Worm (Caenorhabditis elegans) whole organism, early embryonic: ENCODE results near the gene lgc-27.

Source experiments
- B0310.2 ChIP-seq: sonication (generic microtip); optimal IDR thresholded peaks from 2 replicates; lab custom pipeline; 2016; ENCODE audit warnings: mild to moderate bottlenecking, missing genetic modification characterization, missing compliant biosample characterization
- F13C5.2 ChIP-seq: sonication (generic microtip); optimal IDR thresholded peaks from 2 replicates; lab custom pipeline; 2017; ENCODE audit warnings: mild to moderate bottlenecking, missing genetic modification characterization, inconsistent platforms, missing compliant biosample characterization
- aly-1 ChIP-seq: sonication (generic microtip); optimal IDR thresholded peaks from 2 replicates; lab custom pipeline; 2016; ENCODE audit warnings: missing genetic modification characterization, missing compliant biosample characterization
- ama-1 ChIP-seq: fragments of 150-350 bp; optimal IDR thresholded peaks from 2 replicates; lab custom pipeline; 2014
- ceh-13 ChIP-seq: fragments of 200-800 bp; sonication (Bioruptor generic); optimal IDR thresholded peaks from 2 replicates; lab custom pipeline; 2018; ENCODE audit warnings: mild to moderate bottlenecking, missing genetic modification characterization, missing compliant biosample characterization
- ceh-36 ChIP-seq: sonication (generic microtip); optimal IDR thresholded peaks from 2 replicates; lab custom pipeline; 2016; ENCODE audit warnings: missing genetic modification characterization, inconsistent platforms, missing compliant biosample characterization
- ets-7 ChIP-seq: sonication (generic microtip); optimal IDR thresholded peaks from 2 replicates; lab custom pipeline; 2016; ENCODE audit warnings: missing genotype, missing genetic modification characterization, missing compliant biosample characterization
- flt-1 ChIP-seq: fragments of 200-800 bp; sonication (Bioruptor generic); IDR thresholded peaks from 2 replicates; pipeline ENCODE4 v1.3.6; 2022; ENCODE audit warnings: missing genetic modification characterization, missing compliant biosample characterization
- hmbx-1 ChIP-seq: sonication (generic microtip); optimal IDR thresholded peaks from 2 replicates; lab custom pipeline; 2016; ENCODE audit warnings: mild to moderate bottlenecking, missing genetic modification characterization, missing compliant biosample characterization
- hmg-4 ChIP-seq: fragments of 200-800 bp; sonication (Bioruptor generic); optimal IDR thresholded peaks from 2 replicates; lab custom pipeline; 2018; ENCODE audit warnings: mild to moderate bottlenecking, missing genetic modification characterization, missing compliant biosample characterization
- hnd-1 ChIP-seq: sonication (generic microtip); optimal IDR thresholded peaks from 2 replicates; lab custom pipeline; 2016; ENCODE audit warnings: missing genetic modification characterization, missing compliant biosample characterization
- pes-1 ChIP-seq: fragments of 200-800 bp; sonication (Bioruptor generic); IDR thresholded peaks from 2 replicates; pipeline ENCODE4 v1.3.6; 2022; ENCODE audit warnings: missing genetic modification reagents, missing genetic modification characterization, missing compliant biosample characterization
- scrt-1 ChIP-seq: fragments of 200-800 bp; sonication (Bioruptor generic); IDR thresholded peaks from 2 replicates; pipeline ENCODE4 v1.3.6; 2022; ENCODE audit warnings: missing genetic modification characterization, missing compliant biosample characterization
- sea-1 ChIP-seq: fragments of 200-800 bp; sonication (Bioruptor generic); conservative IDR thresholded peaks from 2 replicates; pipeline ENCODE4 v1.3.6; 2022; ENCODE audit warnings: missing genetic modification characterization, missing compliant biosample characterization
- tbx-11 ChIP-seq: fragments of 200-800 bp; sonication (Bioruptor generic); IDR thresholded peaks from 2 replicates; pipeline ENCODE4 v1.3.6; 2022; ENCODE audit warnings: missing genetic modification characterization, missing compliant biosample characterization
- tbx-37 ChIP-seq: fragments of 200-800 bp; sonication (Bioruptor generic); conservative IDR thresholded peaks from 2 replicates; pipeline ENCODE4 v1.3.6; 2022; ENCODE audit warnings: missing genetic modification reagents, missing genetic modification characterization, missing compliant biosample characterization
- tra-4 ChIP-seq: sonication (generic microtip); optimal IDR thresholded peaks from 2 replicates; lab custom pipeline; 2017; ENCODE audit warnings: missing genetic modification characterization, missing compliant biosample characterization

The lgc-27 gene

DNA sequence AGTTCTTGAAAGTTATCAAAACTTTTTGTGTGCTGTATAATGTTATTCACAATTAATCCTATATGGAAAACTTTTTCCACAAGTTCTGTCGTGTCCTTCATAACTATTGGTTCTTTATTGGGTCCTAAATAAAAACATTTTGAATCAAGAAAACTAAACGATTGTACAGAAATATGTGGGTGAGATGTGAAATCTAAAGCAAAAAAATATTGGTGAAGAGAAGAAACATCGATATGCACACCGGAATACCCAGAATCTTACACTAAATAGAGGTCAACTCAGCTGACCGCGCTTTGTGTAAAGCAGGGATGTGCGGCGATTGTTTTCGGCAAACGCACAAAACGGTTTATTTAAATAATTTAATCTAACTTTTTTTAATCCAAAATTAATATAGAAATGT, 12.4 kb downstream of the lgc-27 start, which contains the start of gene T05A7.13:
Gene T05A7.13 (minus strand): TSS at position 101 of the 400 bp plus-strand sequence.
- TF ChIP-seq ama-1 (lab: Kevin White, UChicago) = no peak
- TF ChIP-seq hnd-1 (tag; lab: Kevin White, UChicago) = no peak
- no peak for TF ChIP-seq flt-1 (GFP tag; lab: Robert Waterston, UW)
- no peak for TF ChIP-seq tbx-37 (GFP tag; lab: Robert Waterston, UW)
- no peak for TF ChIP-seq hmg-4 (GFP tag; lab: Kevin White, UChicago)
- TF ChIP-seq hmbx-1 (tag; lab: Kevin White, UChicago) = no peak
- TF ChIP-seq scrt-1 (GFP tag; lab: Robert Waterston, UW) = no peak
- TF ChIP-seq B0310.2 (tag; lab: Kevin White, UChicago) = no peak

ce11 chrII:4663186-4663585, 14.3 kb downstream of the lgc-27 start, which contains the start of gene T05A7.12:
Gene T05A7.12 (minus strand): TSS chrII:4663286.
- TF ChIP-seq tbx-11 (GFP tag; lab: Robert Waterston, UW) = no peak
- TF ChIP-seq ama-1 (lab: Kevin White, UChicago) = no peak
- TF ChIP-seq hmg-4 (GFP tag; lab: Kevin White, UChicago) = no peak
- no peak for TF ChIP-seq hmbx-1 (tag; lab: Kevin White, UChicago)
- no peak for TF ChIP-seq scrt-1 (GFP tag; lab: Robert Waterston, UW)
- TF ChIP-seq tbx-37 (GFP tag; lab: Robert Waterston, UW) = no peak
- TF ChIP-seq hnd-1 (tag; lab: Kevin White, UChicago) = no peak
- no peak for TF ChIP-seq flt-1 (GFP tag; lab: Robert Waterston, UW)
- no peak for TF ChIP-seq pes-1 (GFP tag; lab: Robert Waterston, UW)
- TF ChIP-seq ceh-36 (tag; lab: Kevin White, UChicago) = no peak

DNA sequence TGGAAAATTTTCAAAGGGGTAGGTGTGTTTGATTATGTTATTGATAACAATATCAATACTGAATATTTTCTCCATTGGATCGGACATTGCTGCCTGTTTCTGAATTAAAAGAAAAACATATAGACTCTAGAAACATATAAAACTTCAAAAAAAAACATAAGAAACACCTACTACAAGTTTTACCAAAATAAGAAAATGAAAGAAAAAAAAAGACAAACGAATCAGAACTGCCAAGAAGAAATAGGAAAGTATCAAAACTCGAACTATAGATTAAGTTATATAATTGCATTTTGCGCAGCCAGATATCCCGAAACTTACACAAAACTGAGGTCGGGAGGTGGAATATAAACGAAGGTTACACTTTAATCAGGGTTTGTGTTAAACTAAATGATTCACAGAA, 16.5 kb downstream of the lgc-27 start, which contains the start of gene T05A7.11:
Gene T05A7.11 (minus strand): TSS at position 101 of the 400 bp plus-strand sequence.
- no peak for TF ChIP-seq F13C5.2 (tag; lab: Kevin White, UChicago)
- no peak for TF ChIP-seq B0310.2 (tag; lab: Kevin White, UChicago)

- TF ChIP-seq ama-1 (lab: Kevin White, UChicago) = no peak
- TF ChIP-seq tbx-37 (GFP tag; lab: Robert Waterston, UW) = no peak
- no peak for TF ChIP-seq B0310.2 (tag; lab: Kevin White, UChicago)
- TF ChIP-seq ceh-13 (GFP tag; lab: Kevin White, UChicago) = no peak
- TF ChIP-seq tbx-11 (GFP tag; lab: Robert Waterston, UW) = no peak
- TF ChIP-seq scrt-1 (GFP tag; lab: Robert Waterston, UW) = no peak
Observed at ce11 chrII:4667572-4667971, 18.7 kb downstream of the lgc-27 start, which contains the start of gene fut-5. Gene fut-5 (minus strand): TSS chrII:4667672.

- TF ChIP-seq ceh-13 (GFP tag; lab: Kevin White, UChicago) (no peak), ceh-36 (tag; lab: Kevin White, UChicago) (no peak), F13C5.2 (tag; lab: Kevin White, UChicago) (no peak), tbx-37 (GFP tag; lab: Robert Waterston, UW) (no peak), hmbx-1 (tag; lab: Kevin White, UChicago) (no peak), pes-1 (GFP tag; lab: Robert Waterston, UW) (no peak), tbx-11 (GFP tag; lab: Robert Waterston, UW) (no peak), flt-1 (GFP tag; lab: Robert Waterston, UW) (no peak), hmg-4 (GFP tag; lab: Kevin White, UChicago) (no peak), tra-4 (tag; lab: Kevin White, UChicago) (no peak), scrt-1 (GFP tag; lab: Robert Waterston, UW) (no peak), ets-7 (tag; lab: Kevin White, UChicago) (no peak), hnd-1 (tag; lab: Kevin White, UChicago) (no peak), ama-1 (lab: Kevin White, UChicago) (no peak), B0310.2 (tag; lab: Kevin White, UChicago) (no peak), aly-1 (tag; lab: Kevin White, UChicago) (no peak), sea-1 (GFP tag; lab: Robert Waterston, UW) (no peak)
Observed at ce11 chrII:4671692-4672091, 22.8 kb downstream of the lgc-27 start, which contains the start of gene T05A7.6. Gene T05A7.6 (minus strand): TSS chrII:4671792.

ce11 chrII:4672584-4673110, 23.8 kb downstream of the lgc-27 start, which contains the start of the genes clec-140 and hmg-11:
Gene clec-140 (plus strand): TSS chrII:4673060.
Gene hmg-11 (plus strand): TSS chrII:4673085.
- TF ChIP-seq hmg-4 (GFP tag; lab: Kevin White, UChicago) (peak; percentile 25), hnd-1 (tag; lab: Kevin White, UChicago) (no peak), F13C5.2 (tag; lab: Kevin White, UChicago) (peak; percentile 49)

ce11 chrII:4673242-4673641, 24.4 kb downstream of the lgc-27 start:
- no peak for TF ChIP-seq F13C5.2 (tag; lab: Kevin White, UChicago)
- no peak for TF ChIP-seq sea-1 (GFP tag; lab: Robert Waterston, UW)
- TF ChIP-seq hnd-1 (tag; lab: Kevin White, UChicago) = no peak
- TF ChIP-seq hmbx-1 (tag; lab: Kevin White, UChicago) = no peak
- no peak for TF ChIP-seq ama-1 (lab: Kevin White, UChicago)
- TF ChIP-seq tbx-37 (GFP tag; lab: Robert Waterston, UW) = no peak
- TF ChIP-seq ets-7 (tag; lab: Kevin White, UChicago) = no peak
- TF ChIP-seq aly-1 (tag; lab: Kevin White, UChicago) = no peak
- TF ChIP-seq pes-1 (GFP tag; lab: Robert Waterston, UW) = no peak
- TF ChIP-seq ceh-36 (tag; lab: Kevin White, UChicago) = no peak
- no peak for TF ChIP-seq tra-4 (tag; lab: Kevin White, UChicago)
- TF ChIP-seq flt-1 (GFP tag; lab: Robert Waterston, UW) = no peak
- no peak for TF ChIP-seq hmg-4 (GFP tag; lab: Kevin White, UChicago)
- TF ChIP-seq tbx-11 (GFP tag; lab: Robert Waterston, UW) = no peak
